Worm (Caenorhabditis elegans): ENCODE data around the gene siah-1.

Gene siah-1

DNA sequence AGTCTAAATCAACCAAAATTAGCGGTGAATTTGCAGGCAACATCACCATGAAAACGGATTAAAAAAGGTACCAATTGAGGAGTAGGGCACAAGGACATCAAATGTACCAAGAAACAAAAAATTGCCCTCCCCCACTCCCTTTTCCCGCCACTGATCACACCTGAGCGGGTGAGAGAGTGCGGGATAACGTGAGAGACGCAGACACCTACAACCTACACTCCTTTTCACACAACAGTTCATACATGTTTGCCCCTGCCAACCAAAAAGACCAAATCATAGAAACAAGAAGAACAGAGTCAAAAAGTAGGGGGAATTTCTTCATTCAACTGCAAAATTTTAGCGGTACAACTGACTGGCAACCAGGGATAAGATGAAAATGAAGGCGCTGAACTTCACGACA lies 8.4 kb downstream of the siah-1 start:
- no peak for TF ChIP-seq flt-1 (GFP tag; IDR thresholded peaks at IDR 0.05)
- TF ChIP-seq klf-2 (GFP tag; conservative IDR thresholded peaks at IDR 0.05): no peak
- no peak for TF ChIP-seq cog-1 (tag; optimal IDR thresholded peaks at IDR 0.05)
- TF ChIP-seq ref-1 (GFP tag; conservative IDR thresholded peaks at IDR 0.05): no peak
- TF ChIP-seq tab-1 (GFP tag; IDR thresholded peaks at IDR 0.05): no peak

DNA sequence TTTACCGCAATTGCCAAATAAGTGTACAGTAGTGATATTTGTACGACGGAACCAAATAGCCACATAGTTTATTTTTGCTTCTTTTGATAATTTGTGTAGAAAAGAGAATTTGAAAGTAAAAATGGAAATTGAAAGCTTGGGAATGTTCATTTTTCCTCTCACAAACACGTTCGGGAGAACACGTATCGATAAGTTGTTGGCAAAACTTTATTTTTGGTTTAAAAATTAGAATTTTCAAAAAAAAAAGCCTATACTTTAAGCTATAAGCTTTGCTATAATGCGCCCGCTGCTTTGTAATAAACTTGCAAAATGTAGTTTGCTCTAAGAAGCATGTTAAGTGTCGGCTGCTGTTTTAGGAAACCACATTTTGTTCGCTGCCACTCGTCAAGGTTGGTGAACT lies 11.5 kb downstream of the siah-1 start, which contains the start of gene Y37E11AR.7:
Y37E11AR.7 (minus strand) TSS at position 101 of the 400 bp plus-strand sequence.
- TF ChIP-seq T22C8.4 (GFP tag; IDR thresholded peaks at IDR 0.05) (no peak), klf-2 (GFP tag; conservative IDR thresholded peaks at IDR 0.05) (no peak), flt-1 (GFP tag; IDR thresholded peaks at IDR 0.05) (no peak), ztf-23 (GFP tag; IDR thresholded peaks at IDR 0.05) (no peak), med-1 (GFP tag; optimal IDR thresholded peaks at IDR 0.05; ENCODE audit: insufficient read depth) (no peak), ztf-29 (GFP tag; IDR thresholded peaks at IDR 0.05) (no peak), ref-1 (GFP tag; conservative IDR thresholded peaks at IDR 0.05) (no peak), tab-1 (GFP tag; IDR thresholded peaks at IDR 0.05) (no peak), cog-1 (tag; optimal IDR thresholded peaks at IDR 0.05) (no peak)

DNA sequence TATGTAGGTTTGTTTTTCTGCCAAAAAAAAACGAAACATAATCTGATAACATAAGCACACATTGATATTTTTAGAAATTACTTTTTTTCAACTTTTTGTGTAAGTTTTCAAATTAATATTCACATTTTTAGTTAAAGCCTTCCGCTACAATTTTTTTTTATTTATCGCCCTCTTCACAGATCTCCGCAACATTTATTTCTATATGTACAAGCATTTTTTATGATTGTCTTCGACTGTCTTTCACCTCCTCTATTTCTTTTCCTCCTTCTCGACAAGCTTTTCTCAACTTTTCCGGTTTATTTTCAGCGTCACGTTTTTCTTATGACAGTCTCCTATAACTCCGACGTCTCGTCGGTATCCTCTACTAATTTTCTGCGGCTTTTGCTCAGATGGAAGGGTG lies 12.1 kb downstream of the siah-1 start, which contains the start of gene best-20:
best-20 (plus strand) TSS at position 301 of the 400 bp plus-strand sequence.
- no peak for TF ChIP-seq ztf-29 (GFP tag; IDR thresholded peaks at IDR 0.05)
- TF ChIP-seq T22C8.4 (GFP tag; IDR thresholded peaks at IDR 0.05): no peak
- no peak for TF ChIP-seq ztf-23 (GFP tag; IDR thresholded peaks at IDR 0.05)
- no peak for TF ChIP-seq cog-1 (tag; optimal IDR thresholded peaks at IDR 0.05)
- no peak for TF ChIP-seq tab-1 (GFP tag; IDR thresholded peaks at IDR 0.05)
- no peak for TF ChIP-seq klf-2 (GFP tag; conservative IDR thresholded peaks at IDR 0.05)
- no peak for TF ChIP-seq flt-1 (GFP tag; IDR thresholded peaks at IDR 0.05)
- no peak for TF ChIP-seq ref-1 (GFP tag; conservative IDR thresholded peaks at IDR 0.05)
- no peak for TF ChIP-seq med-1 (GFP tag; optimal IDR thresholded peaks at IDR 0.05; ENCODE audit: insufficient read depth)

DNA sequence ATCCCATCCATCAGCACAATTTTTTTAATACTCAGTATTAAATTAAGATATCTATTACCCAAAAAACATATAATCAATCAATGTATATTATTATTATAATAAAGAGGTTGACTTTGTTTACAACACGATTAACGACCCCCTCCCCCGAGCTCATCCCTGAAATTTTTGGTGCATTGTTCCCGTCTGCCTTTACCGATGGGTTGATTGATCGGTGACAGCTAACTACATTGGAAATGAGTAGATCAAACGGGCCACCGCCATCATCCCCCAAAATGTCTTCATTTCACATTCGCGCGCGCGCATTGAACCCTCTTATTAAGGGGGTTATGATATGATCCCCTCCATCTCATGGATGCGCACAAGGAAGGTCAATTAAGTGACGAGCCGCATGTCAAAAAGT lies 16.0 kb downstream of the siah-1 start:
- no peak for TF ChIP-seq tab-1 (GFP tag; IDR thresholded peaks at IDR 0.05)

DNA sequence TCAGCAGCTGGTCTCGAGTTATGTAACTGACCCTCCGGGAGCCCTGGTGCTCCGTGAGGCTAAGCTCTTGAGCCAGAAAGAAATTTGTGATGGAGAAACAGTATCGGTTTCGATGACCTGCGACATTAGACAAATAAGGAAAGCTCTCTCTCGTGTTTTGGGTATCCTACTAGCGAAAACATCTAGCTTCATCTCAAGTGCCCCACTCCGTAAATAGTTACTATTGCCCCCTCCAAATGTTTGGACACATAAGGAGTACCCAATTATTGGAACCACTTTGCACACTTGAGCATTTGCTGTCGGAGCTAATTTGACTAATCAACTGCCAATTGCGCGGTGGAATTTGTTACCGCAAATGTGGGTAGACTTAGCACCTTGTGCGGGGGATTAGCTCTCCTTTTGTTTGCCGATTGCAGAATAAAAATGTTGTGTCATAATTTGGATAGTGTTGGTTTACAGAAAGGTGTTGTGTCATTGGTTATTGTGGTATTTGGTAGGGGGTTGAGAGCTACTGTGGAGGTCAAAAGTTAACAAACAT lies 20.2 kb downstream of the siah-1 start:
- TF ChIP-seq ztf-23 (GFP tag; IDR thresholded peaks at IDR 0.05): no peak
- TF ChIP-seq T22C8.4 (GFP tag; IDR thresholded peaks at IDR 0.05): no peak
- TF ChIP-seq flt-1 (GFP tag; IDR thresholded peaks at IDR 0.05): no peak
- no peak for TF ChIP-seq cog-1 (tag; optimal IDR thresholded peaks at IDR 0.05)
- TF ChIP-seq med-1 (GFP tag; optimal IDR thresholded peaks at IDR 0.05; ENCODE audit: insufficient read depth): no peak

DNA sequence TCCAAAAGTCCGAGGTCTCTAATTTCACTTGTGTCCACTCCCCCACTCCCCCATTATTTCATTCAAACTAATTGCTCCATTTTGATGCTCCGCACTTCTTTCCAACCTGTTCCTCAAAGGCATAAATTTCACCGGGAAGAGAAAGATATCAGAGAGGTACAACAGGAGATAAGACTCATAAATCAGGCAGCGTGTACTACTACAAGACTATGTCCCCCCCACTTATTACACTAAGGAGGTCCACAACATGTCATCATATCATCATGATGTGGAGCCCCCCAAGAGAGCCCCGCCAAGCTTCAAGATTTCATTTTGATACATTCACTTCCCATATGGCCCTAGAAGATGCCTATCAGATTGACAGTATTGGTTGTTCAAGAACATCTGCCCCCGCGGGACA lies 21.6 kb downstream of the siah-1 start:
- TF ChIP-seq ztf-23 (GFP tag; IDR thresholded peaks at IDR 0.05) (no peak), T22C8.4 (GFP tag; IDR thresholded peaks at IDR 0.05) (no peak), cog-1 (tag; optimal IDR thresholded peaks at IDR 0.05) (no peak), flt-1 (GFP tag; IDR thresholded peaks at IDR 0.05) (no peak), med-1 (GFP tag; optimal IDR thresholded peaks at IDR 0.05; ENCODE audit: insufficient read depth) (no peak), ztf-29 (GFP tag; IDR thresholded peaks at IDR 0.05) (no peak), ref-1 (GFP tag; conservative IDR thresholded peaks at IDR 0.05) (no peak), tab-1 (GFP tag; IDR thresholded peaks at IDR 0.05) (no peak), klf-2 (GFP tag; conservative IDR thresholded peaks at IDR 0.05) (no peak)

DNA sequence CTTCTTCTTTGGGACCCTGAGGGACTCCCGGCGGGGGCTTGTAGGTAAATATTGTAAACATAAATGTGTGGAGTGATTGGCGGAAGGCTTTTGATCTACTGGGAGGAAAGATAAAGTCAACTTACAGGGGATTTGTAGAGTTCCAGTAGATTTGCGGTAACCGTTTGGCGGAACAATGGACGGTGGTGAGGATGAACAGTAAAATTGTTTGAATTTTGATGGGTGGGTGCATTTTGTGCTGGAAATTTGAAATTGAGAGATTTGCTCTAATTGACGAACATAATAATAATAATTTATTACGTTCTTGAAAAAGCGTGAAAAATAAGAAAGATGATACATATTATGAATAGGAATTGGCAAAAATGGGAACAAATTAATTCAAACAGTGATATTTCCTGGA lies 22.7 kb downstream of the siah-1 start, which contains the start of gene vab-2:
vab-2 (minus strand) TSS at position 238 of the 400 bp plus-strand sequence.
- TF ChIP-seq T22C8.4 (GFP tag; IDR thresholded peaks at IDR 0.05) (no peak), tab-1 (GFP tag; IDR thresholded peaks at IDR 0.05) (no peak), flt-1 (GFP tag; IDR thresholded peaks at IDR 0.05) (no peak), cog-1 (tag; optimal IDR thresholded peaks at IDR 0.05) (no peak), ztf-23 (GFP tag; IDR thresholded peaks at IDR 0.05) (no peak), klf-2 (GFP tag; conservative IDR thresholded peaks at IDR 0.05) (no peak), ref-1 (GFP tag; conservative IDR thresholded peaks at IDR 0.05) (no peak)

DNA sequence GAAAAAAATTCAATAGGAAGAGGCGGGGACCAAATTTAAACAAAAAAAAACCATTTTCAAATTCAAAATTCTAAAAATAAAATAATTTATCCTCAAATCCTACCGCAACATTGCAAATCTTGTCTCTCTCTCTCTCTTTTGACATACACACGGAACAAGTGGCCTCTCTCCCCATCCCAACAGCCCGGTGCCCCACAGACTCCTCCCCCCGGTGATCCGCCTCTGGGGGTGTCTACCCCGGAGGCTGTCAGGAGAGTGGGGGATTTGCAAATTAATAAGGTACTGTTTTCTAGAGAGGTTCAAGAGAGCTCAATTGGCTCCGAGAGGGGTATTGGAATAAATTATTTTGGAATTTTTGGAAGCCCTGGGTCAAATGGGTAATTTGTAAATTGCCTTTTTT lies 23.9 kb downstream of the siah-1 start:
- TF ChIP-seq med-1 (GFP tag; optimal IDR thresholded peaks at IDR 0.05; ENCODE audit: insufficient read depth): no peak
- TF ChIP-seq cog-1 (tag; optimal IDR thresholded peaks at IDR 0.05): no peak
- TF ChIP-seq klf-2 (GFP tag; conservative IDR thresholded peaks at IDR 0.05): no peak
- no peak for TF ChIP-seq tab-1 (GFP tag; IDR thresholded peaks at IDR 0.05)
- TF ChIP-seq ref-1 (GFP tag; conservative IDR thresholded peaks at IDR 0.05): no peak
- TF ChIP-seq flt-1 (GFP tag; IDR thresholded peaks at IDR 0.05): no peak
- TF ChIP-seq ztf-23 (GFP tag; IDR thresholded peaks at IDR 0.05): no peak
- no peak for TF ChIP-seq ztf-29 (GFP tag; IDR thresholded peaks at IDR 0.05)
- TF ChIP-seq T22C8.4 (GFP tag; IDR thresholded peaks at IDR 0.05): no peak

DNA sequence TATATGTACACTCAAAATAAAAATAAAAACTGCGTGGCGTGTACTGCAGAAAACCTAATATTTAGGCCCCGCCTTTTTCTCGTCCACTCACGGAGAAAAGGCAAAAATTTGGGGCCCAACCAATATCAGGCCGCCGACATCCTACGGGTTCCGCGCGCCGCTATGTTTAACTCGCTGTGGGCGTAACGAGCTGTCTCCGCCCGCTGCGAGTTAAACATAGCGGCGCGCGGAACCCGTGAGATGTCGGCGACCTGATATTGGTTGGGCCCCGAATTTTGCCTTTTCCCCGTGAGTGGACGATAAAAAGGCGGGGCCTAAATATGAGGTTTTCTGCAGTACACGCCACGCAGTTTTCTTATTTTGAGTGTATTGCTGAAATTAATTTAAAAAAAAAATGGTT lies 27.3 kb downstream of the siah-1 start:
- 0 out of 2 replicates have a peak, but pooled peaks have one; percentile 8 for TF ChIP-seq flt-1 (GFP tag; IDR thresholded peaks at IDR 0.05)

DNA sequence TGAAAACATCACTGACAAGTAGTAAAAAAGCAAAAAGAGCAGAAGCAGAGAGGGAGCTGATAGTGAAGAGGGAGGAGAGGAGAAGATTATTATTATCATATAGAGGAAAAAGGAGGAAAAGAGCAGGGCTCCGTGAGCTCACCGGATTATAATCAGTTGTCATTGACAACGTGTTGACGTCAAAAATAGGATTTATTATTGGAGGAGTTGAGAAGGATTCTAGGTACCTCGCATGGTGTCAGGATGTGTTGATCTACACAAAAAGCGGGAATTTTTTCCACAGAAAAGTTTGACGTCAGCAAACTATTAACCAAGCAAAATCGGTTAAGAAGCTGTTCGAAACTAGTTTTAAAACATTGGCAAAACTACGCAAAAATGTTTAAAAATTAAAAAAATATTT lies 30.3 kb downstream of the siah-1 start:
- TF ChIP-seq ref-1 (GFP tag; conservative IDR thresholded peaks at IDR 0.05) (no peak), ztf-23 (GFP tag; IDR thresholded peaks at IDR 0.05) (no peak), med-1 (GFP tag; optimal IDR thresholded peaks at IDR 0.05; ENCODE audit: insufficient read depth) (no peak), ztf-29 (GFP tag; IDR thresholded peaks at IDR 0.05) (no peak), cog-1 (tag; optimal IDR thresholded peaks at IDR 0.05) (no peak), tab-1 (GFP tag; IDR thresholded peaks at IDR 0.05) (no peak), flt-1 (GFP tag; IDR thresholded peaks at IDR 0.05) (no peak), klf-2 (GFP tag; conservative IDR thresholded peaks at IDR 0.05) (no peak), T22C8.4 (GFP tag; IDR thresholded peaks at IDR 0.05) (no peak)

DNA sequence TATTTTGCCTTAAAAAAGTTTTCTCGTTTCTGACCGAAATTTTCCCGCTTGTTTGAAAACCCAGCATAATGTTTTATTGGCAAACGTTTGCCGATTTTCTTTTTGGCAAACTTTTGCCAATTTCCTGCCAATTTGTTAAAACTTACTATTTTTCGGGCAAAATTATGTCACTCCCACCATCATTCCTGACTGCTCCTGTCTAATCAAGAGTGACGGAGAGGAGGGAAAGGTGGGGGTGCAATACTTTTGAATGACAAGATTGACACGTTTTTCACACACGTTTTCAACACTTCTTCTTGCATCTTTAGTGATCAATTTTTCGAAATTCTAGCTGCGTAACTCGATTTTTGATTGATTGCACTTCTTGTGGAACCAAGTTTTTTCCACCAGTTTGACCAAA lies 37.7 kb downstream of the siah-1 start:
- TF ChIP-seq med-1 (GFP tag; optimal IDR thresholded peaks at IDR 0.05; ENCODE audit: insufficient read depth) (no peak), klf-2 (GFP tag; conservative IDR thresholded peaks at IDR 0.05) (no peak), ztf-23 (GFP tag; IDR thresholded peaks at IDR 0.05) (no peak), ref-1 (GFP tag; conservative IDR thresholded peaks at IDR 0.05) (no peak), cog-1 (tag; optimal IDR thresholded peaks at IDR 0.05) (no peak), ztf-29 (GFP tag; IDR thresholded peaks at IDR 0.05) (no peak), T22C8.4 (GFP tag; IDR thresholded peaks at IDR 0.05) (no peak), flt-1 (GFP tag; IDR thresholded peaks at IDR 0.05) (no peak), tab-1 (GFP tag; IDR thresholded peaks at IDR 0.05) (no peak)

Data from whole organism, midembryonic.